Fruit fly (Drosophila melanogaster) whole organism, embryonic: ENCODE measurements around the gene Fbp1.

ENCODE experiments used
- CG11093 ChIP-seq: fragments of 200-800 bp; sonication (Bioruptor generic); IDR thresholded peaks from 3 replicates; pipeline ENCODE4 v1.3.6; 2022; ENCODE audit warnings: missing biosample characterization, missing genetic modification characterization
- CG12104 ChIP-seq: fragments of 200-800 bp; sonication (Bioruptor generic); optimal IDR thresholded peaks from 3 replicates; lab custom pipeline; 2016; ENCODE audit warnings: missing biosample characterization, missing genetic modification characterization
- CG13287 ChIP-seq: fragments of 200-800 bp; sonication (Bioruptor generic); IDR thresholded peaks from 2 replicates; pipeline ENCODE4 v1.3.6; 2022; ENCODE audit warnings: missing biosample characterization, missing genetic modification characterization; ENCODE audit not compliant: partially characterized antibody
- CG14014 ChIP-seq: fragments of 200-800 bp; sonication (Bioruptor generic); IDR thresholded peaks from 2 replicates; pipeline ENCODE4 v1.3.6; 2022; ENCODE audit warnings: missing biosample characterization, missing genetic modification characterization
- CG15011 ChIP-seq: fragments of 200-800 bp; sonication (Bioruptor generic); optimal IDR thresholded peaks from 3 replicates; lab custom pipeline; 2018; ENCODE audit warnings: missing biosample characterization, mild to moderate bottlenecking, missing genetic modification characterization
- CG17359 ChIP-seq: fragments of 200-800 bp; sonication (Bioruptor generic); optimal IDR thresholded peaks from 3 replicates; lab custom pipeline; 2018; ENCODE audit warnings: missing biosample characterization, mild to moderate bottlenecking, missing genetic modification characterization, moderate library complexity
- CG17912 ChIP-seq: fragments of 200-800 bp; sonication (Bioruptor generic); optimal IDR thresholded peaks from 2 replicates; lab custom pipeline; 2018; ENCODE audit warnings: missing biosample characterization, mild to moderate bottlenecking, missing genetic modification characterization
- CG31365 ChIP-seq: fragments of 200-800 bp; sonication (Bioruptor generic); optimal IDR thresholded peaks from 2 replicates; lab custom pipeline; 2018; ENCODE audit warnings: missing biosample characterization, mild to moderate bottlenecking, missing genetic modification characterization
- CG8765 ChIP-seq: fragments of 200-800 bp; sonication (Bioruptor generic); IDR thresholded peaks from 2 replicates; pipeline ENCODE4 v1.3.6; 2022; ENCODE audit warnings: missing biosample characterization, missing genetic modification characterization
- Pdp1 ChIP-seq, 2 experiments: fragments of 200-800 bp; sonication (Bioruptor generic); optimal IDR thresholded peaks; 3 replicates each; lab custom pipeline; 2016; ENCODE audit warnings: missing biosample characterization in 2 of 2, missing genetic modification characterization in 2 of 2, mild to moderate bottlenecking in 1 of 2, moderate library complexity in 1 of 2
- chif ChIP-seq, 2 experiments: fragments of 200-800 bp; sonication (Bioruptor generic); optimal IDR thresholded peaks; 3 replicates each; lab custom pipeline; 2016; ENCODE audit warnings: missing biosample characterization in 2 of 2, missing genetic modification characterization in 2 of 2
- fru ChIP-seq: fragments of >200 bp; optimal IDR thresholded peaks from 2 replicates; lab custom pipeline; 2017
- otp ChIP-seq: fragments of 200-800 bp; sonication (Bioruptor generic); IDR thresholded peaks from 3 replicates; pipeline ENCODE4, ENCODE4 v1.3.6; 2022; ENCODE audit warnings: missing biosample characterization, missing genetic modification characterization

dm6 chr3L:14086225-14086624 lies 11.6 kb downstream of the Fbp1 start:
- TF ChIP-seq CG17359 (tag; lab: Kevin White, UChicago) (no peak), CG17912 (no peak), CG13287 (GFP tag; lab: Robert Waterston, UW) (no peak), CG14014 (GFP tag; lab: Robert Waterston, UW) (no peak), chif (GFP tag; optimal IDR thresholded peaks at IDR 0.05; lab: Kevin White, UChicago) (no peak), Pdp1 (GFP tag; optimal IDR thresholded peaks at IDR 0.05; lab: Kevin White, UChicago) (no peak), CG12104 (no peak), CG15011 (GFP tag; lab: Kevin White, UChicago) (no peak), fru (lab: Kevin White, UChicago) (no peak), CG31365 (tag; lab: Kevin White, UChicago) (no peak), CG8765 (GFP tag; lab: Robert Waterston, UW) (no peak), CG11093 (no peak), otp (no peak)
